Worm (Caenorhabditis elegans) whole organism, L3 larva: Measurements from ENCODE around the gene C25A11.2.

Source experiments
- R02D3.7 ChIP-seq: fragments of 150-350 bp; optimal IDR thresholded peaks from 2 replicates; lab custom pipeline; 2014; ENCODE audit warnings: missing biosample characterization, missing genetic modification characterization
- ZK546.5 ChIP-seq: sonication (generic microtip); optimal IDR thresholded peaks from 2 replicates; lab custom pipeline; 2017; ENCODE audit warnings: missing biosample characterization, missing genetic modification characterization
- aly-2 ChIP-seq: fragments of 150-350 bp; optimal IDR thresholded peaks from 2 replicates; lab custom pipeline; 2014; ENCODE audit warnings: missing biosample characterization, missing genetic modification characterization
- ama-1 ChIP-seq: fragments of 150-350 bp; optimal IDR thresholded peaks from 2 replicates; lab custom pipeline; 2018
- ceh-16 ChIP-seq: sonication (generic microtip); optimal IDR thresholded peaks from 2 replicates; lab custom pipeline; 2017; ENCODE audit warnings: missing biosample characterization, missing genetic modification characterization
- ceh-28 ChIP-seq: fragments of 150-350 bp; optimal IDR thresholded peaks from 2 replicates; lab custom pipeline; 2014; ENCODE audit warnings: missing biosample characterization, missing genetic modification reagents, missing genetic modification characterization
- ceh-82 ChIP-seq: fragments of 150-350 bp; optimal IDR thresholded peaks from 2 replicates; lab custom pipeline; 2014; ENCODE audit warnings: missing biosample characterization, missing genetic modification characterization
- ceh-9 ChIP-seq: sonication (generic microtip); optimal IDR thresholded peaks from 2 replicates; lab custom pipeline; 2018; ENCODE audit warnings: missing biosample characterization, missing genetic modification characterization
- daf-12 ChIP-seq: fragments of 150-350 bp; optimal IDR thresholded peaks from 2 replicates; lab custom pipeline; 2014; ENCODE audit warnings: missing biosample characterization, missing genetic modification reagents, missing genetic modification characterization
- egl-27 ChIP-seq: sonication (generic microtip); optimal IDR thresholded peaks from 4 replicates; lab custom pipeline; 2017; ENCODE audit warnings: missing biosample characterization, missing genetic modification reagents, missing genetic modification characterization
- egl-5 ChIP-seq: fragments of 150-350 bp; optimal IDR thresholded peaks from 2 replicates; lab custom pipeline; 2017; ENCODE audit warnings: missing biosample characterization, missing genetic modification reagents, missing genetic modification characterization, inconsistent platforms
- elt-1 ChIP-seq: fragments of 150-350 bp; optimal IDR thresholded peaks from 2 replicates; lab custom pipeline; 2014; ENCODE audit warnings: missing biosample characterization, missing genetic modification characterization
- elt-2 ChIP-seq: sonication (generic microtip); optimal IDR thresholded peaks from 2 replicates; lab custom pipeline; 2016; ENCODE audit warnings: missing genetic modification reagents, mild to moderate bottlenecking, missing genetic modification characterization, missing compliant biosample characterization
- elt-3 ChIP-seq, 3 experiments: fragments of 150-350 bp in 1 of 3; sonication (generic microtip) in 2 of 3; optimal IDR thresholded peaks; 2 replicates in 2 of 3; 4 replicates in 1 of 3; lab custom pipeline; 2014 to 2017; ENCODE audit warnings: missing biosample characterization in 3 of 3, missing genetic modification characterization in 3 of 3
- eor-1 ChIP-seq, 2 experiments: fragments of 150-350 bp; optimal IDR thresholded peaks; 2 replicates each; lab custom pipeline; 2014 to 2018; ENCODE audit warnings: missing biosample characterization in 2 of 2, missing genetic modification characterization in 2 of 2
- fkh-10 ChIP-seq: sonication (generic microtip); optimal IDR thresholded peaks from 2 replicates; lab custom pipeline; 2017; ENCODE audit warnings: missing biosample characterization, missing genetic modification reagents, missing genetic modification characterization
- fkh-2 ChIP-seq: fragments of 150-350 bp; optimal IDR thresholded peaks from 2 replicates; lab custom pipeline; 2014; ENCODE audit warnings: missing biosample characterization, missing genetic modification reagents, missing genetic modification characterization
- fos-1 ChIP-seq: fragments of 150-350 bp; optimal IDR thresholded peaks from 2 replicates; lab custom pipeline; 2014; ENCODE audit warnings: missing biosample characterization, missing genetic modification characterization
- hmg-11 ChIP-seq: sonication (generic microtip); optimal IDR thresholded peaks from 2 replicates; lab custom pipeline; 2016; ENCODE audit warnings: missing genetic modification characterization, missing compliant biosample characterization
- jun-1 ChIP-seq: fragments of 150-350 bp; optimal IDR thresholded peaks from 2 replicates; lab custom pipeline; 2014; ENCODE audit warnings: missing biosample characterization, missing genetic modification reagents, missing genetic modification characterization
- lin-15B ChIP-seq: fragments of 150-350 bp; optimal IDR thresholded peaks from 2 replicates; lab custom pipeline; 2014; ENCODE audit warnings: missing biosample characterization, missing genetic modification characterization
- lin-39 ChIP-seq: fragments of 150-350 bp; optimal IDR thresholded peaks from 2 replicates; lab custom pipeline; 2018; ENCODE audit warnings: missing biosample characterization, missing genetic modification reagents, missing genetic modification characterization
- lsy-12 ChIP-seq: sonication (generic microtip); optimal IDR thresholded peaks from 2 replicates; lab custom pipeline; 2016; ENCODE audit warnings: mild to moderate bottlenecking, missing genetic modification characterization, missing compliant biosample characterization
- mdl-1 ChIP-seq: fragments of 150-350 bp; optimal IDR thresholded peaks from 2 replicates; lab custom pipeline; 2014; ENCODE audit warnings: missing biosample characterization, missing genetic modification characterization
- mml-1 ChIP-seq: fragments of 150-350 bp; sonication (generic microtip); optimal IDR thresholded peaks from 3 replicates; lab custom pipeline; 2014; ENCODE audit warnings: missing biosample characterization, missing genetic modification characterization
- nfya-1 ChIP-seq: sonication (generic microtip); optimal IDR thresholded peaks from 2 replicates; lab custom pipeline; 2017; ENCODE audit warnings: missing genetic modification characterization, mild to moderate bottlenecking, missing compliant biosample characterization, antibody characterized with exemption, moderate library complexity; ENCODE audit not compliant: insufficient read depth
- nhr-11 ChIP-seq: fragments of 150-350 bp; optimal IDR thresholded peaks from 2 replicates; lab custom pipeline; 2014; ENCODE audit warnings: missing biosample characterization, missing genetic modification characterization
- nhr-12 ChIP-seq: fragments of 150-350 bp; optimal IDR thresholded peaks from 2 replicates; lab custom pipeline; 2014; ENCODE audit warnings: missing biosample characterization, missing genetic modification characterization
- nhr-23 ChIP-seq: fragments of 150-350 bp; optimal IDR thresholded peaks from 2 replicates; lab custom pipeline; 2014; ENCODE audit warnings: missing biosample characterization, missing genetic modification reagents, missing genetic modification characterization
- nhr-237 ChIP-seq: fragments of 150-350 bp; optimal IDR thresholded peaks from 2 replicates; lab custom pipeline; 2014; ENCODE audit warnings: missing biosample characterization, missing genetic modification characterization
- nhr-25 ChIP-seq: sonication (generic microtip); optimal IDR thresholded peaks from 2 replicates; lab custom pipeline; 2017; ENCODE audit warnings: missing biosample characterization, missing genetic modification characterization
- nhr-28 ChIP-seq: fragments of 150-350 bp; optimal IDR thresholded peaks from 2 replicates; lab custom pipeline; 2014; ENCODE audit warnings: missing biosample characterization, missing genetic modification characterization
- nhr-43 ChIP-seq: sonication (generic microtip); optimal IDR thresholded peaks from 2 replicates; lab custom pipeline; 2016; ENCODE audit warnings: mild to moderate bottlenecking, missing genetic modification characterization, missing compliant biosample characterization; ENCODE audit not compliant: poor library complexity, severe bottlenecking
- nhr-67 ChIP-seq: fragments of 150-350 bp; optimal IDR thresholded peaks from 2 replicates; lab custom pipeline; 2014; ENCODE audit warnings: missing biosample characterization, missing genetic modification characterization
- nhr-76 ChIP-seq: fragments of 150-350 bp; sonication (generic microtip); optimal IDR thresholded peaks from 5 replicates; lab custom pipeline; 2014; ENCODE audit warnings: missing biosample characterization, missing genetic modification characterization
- nhr-77 ChIP-seq: fragments of 150-350 bp; optimal IDR thresholded peaks from 2 replicates; lab custom pipeline; 2014; ENCODE audit warnings: missing biosample characterization, missing genetic modification characterization
- pha-4 ChIP-seq: fragments of 150-350 bp; optimal IDR thresholded peaks from 2 replicates; lab custom pipeline; 2014; ENCODE audit warnings: missing biosample characterization, missing genetic modification reagents, missing genetic modification characterization
- pqm-1 ChIP-seq: fragments of 150-350 bp; optimal IDR thresholded peaks from 2 replicates; lab custom pipeline; 2017; ENCODE audit warnings: missing biosample characterization, missing genetic modification characterization, inconsistent platforms
- sea-2 ChIP-seq: fragments of 150-350 bp; sonication (generic microtip); optimal IDR thresholded peaks from 4 replicates; lab custom pipeline; 2014; ENCODE audit warnings: missing biosample characterization, missing genetic modification reagents, missing genetic modification characterization
- skn-1 ChIP-seq: fragments of 150-350 bp; optimal IDR thresholded peaks from 2 replicates; lab custom pipeline; 2014; ENCODE audit warnings: missing biosample characterization, missing genetic modification characterization
- snpc-4 ChIP-seq: fragments of 150-350 bp; optimal IDR thresholded peaks from 2 replicates; lab custom pipeline; 2014; ENCODE audit warnings: missing biosample characterization, missing genetic modification characterization
- tbx-2 ChIP-seq: sonication (generic microtip); optimal IDR thresholded peaks from 2 replicates; lab custom pipeline; 2016; ENCODE audit warnings: mild to moderate bottlenecking, missing genetic modification characterization, missing compliant biosample characterization
- unc-39 ChIP-seq: sonication (generic microtip); optimal IDR thresholded peaks from 4 replicates; lab custom pipeline; 2017; ENCODE audit warnings: missing biosample characterization, missing genetic modification characterization
- unc-62 ChIP-seq: fragments of 150-350 bp; sonication (generic microtip); optimal IDR thresholded peaks from 4 replicates; lab custom pipeline; 2014; ENCODE audit warnings: missing biosample characterization, missing genetic modification reagents, missing genetic modification characterization
- zag-1 ChIP-seq: fragments of 150-350 bp; optimal IDR thresholded peaks from 2 replicates; lab custom pipeline; 2014; ENCODE audit warnings: missing biosample characterization, missing genetic modification characterization
- ztf-11 ChIP-seq: fragments of 150-350 bp; optimal IDR thresholded peaks from 2 replicates; lab custom pipeline; 2014; ENCODE audit warnings: missing biosample characterization, missing genetic modification characterization
- ztf-4 ChIP-seq: fragments of 150-350 bp; optimal IDR thresholded peaks from 2 replicates; lab custom pipeline; 2014; ENCODE audit warnings: missing biosample characterization, missing genetic modification characterization

Gene C25A11.2

ce11 chrX:9150269-9150744 is 36.4 kb downstream of the C25A11.2 start, which contains the start of gene tmbi-4:
Gene tmbi-4 (plus strand): TSS chrX:9150694.
- TF ChIP-seq tbx-2 (tag; lab: Kevin White, UChicago): no peak
- TF ChIP-seq lsy-12 (tag; lab: Kevin White, UChicago): no peak
- no peak for TF ChIP-seq daf-12 (tag; lab: Kevin White, UChicago)
- TF ChIP-seq nhr-237 (tag; lab: Kevin White, UChicago): no peak
- TF ChIP-seq pqm-1: peak; percentile 38
- TF ChIP-seq ceh-16: no peak
- TF ChIP-seq ama-1 (lab: Kevin White, UChicago): no peak
- TF ChIP-seq snpc-4 (tag; lab: Kevin White, UChicago): peak; percentile 22
- TF ChIP-seq unc-39 (tag; lab: Kevin White, UChicago): no peak
- no peak for TF ChIP-seq ztf-4
- peak; percentile 61 for TF ChIP-seq hmg-11 (tag; lab: Kevin White, UChicago)
- TF ChIP-seq ceh-82 (tag; lab: Kevin White, UChicago): no peak
- no peak for TF ChIP-seq elt-2 (tag; lab: Kevin White, UChicago)
- no peak for TF ChIP-seq ZK546.5 (tag; lab: Kevin White, UChicago)
- TF ChIP-seq mdl-1: no peak
- TF ChIP-seq mml-1 (tag; lab: Kevin White, UChicago): no peak
- no peak for TF ChIP-seq elt-3 (tag; optimal IDR thresholded peaks at IDR 0.05; lab: Kevin White, UChicago)
- TF ChIP-seq nhr-25 (tag; lab: Kevin White, UChicago): peak; percentile 60
- TF ChIP-seq aly-2: no peak
- peak; percentile 72 for TF ChIP-seq skn-1
- TF ChIP-seq egl-5: peak; percentile 72
- no peak for TF ChIP-seq eor-1 (tag; optimal IDR thresholded peaks at IDR 0.05; lab: Kevin White, UChicago)
- peak; percentile 29 for TF ChIP-seq elt-1 (tag; lab: Kevin White, UChicago)
- TF ChIP-seq nhr-77 (tag; lab: Kevin White, UChicago): no peak
- TF ChIP-seq zag-1 (tag; lab: Kevin White, UChicago): no peak
- TF ChIP-seq pha-4 (tag; lab: Kevin White, UChicago): peak; percentile 80
- TF ChIP-seq fkh-2: no peak
- TF ChIP-seq fos-1: no peak
- no peak for TF ChIP-seq nhr-12 (tag; lab: Kevin White, UChicago)
- no peak for TF ChIP-seq nhr-76 (tag; lab: Kevin White, UChicago)
- TF ChIP-seq unc-62 (GFP tag; lab: Kevin White, UChicago): no peak
- peak; percentile 34 for TF ChIP-seq jun-1 (tag; lab: Kevin White, UChicago)
- no peak for TF ChIP-seq ceh-9 (tag; lab: Kevin White, UChicago)
- no peak for TF ChIP-seq sea-2 (GFP tag; lab: Kevin White, UChicago)
- no peak for TF ChIP-seq ztf-11
- TF ChIP-seq R02D3.7: no peak
- no peak for TF ChIP-seq nhr-67
- TF ChIP-seq nfya-1 (tag; lab: Kevin White, UChicago): peak; percentile 67
- TF ChIP-seq nhr-28: no peak
- peak; percentile 55 for TF ChIP-seq lin-15B (tag; lab: Kevin White, UChicago)
- peak; percentile 48 for TF ChIP-seq lin-39 (tag; lab: Kevin White, UChicago)
- peak; percentile 44 for TF ChIP-seq ceh-28 (tag; lab: Kevin White, UChicago)
- TF ChIP-seq nhr-43 (tag; lab: Kevin White, UChicago): no peak
- peak; percentile 38 for TF ChIP-seq nhr-23 (tag; lab: Kevin White, UChicago)
- TF ChIP-seq nhr-11 (tag; lab: Kevin White, UChicago): no peak
- TF ChIP-seq fkh-10 (GFP tag; lab: Kevin White, UChicago): peak; percentile 50
- TF ChIP-seq egl-27 (tag; lab: Kevin White, UChicago): no peak
